Worm (Caenorhabditis elegans) whole organism, dauer: ENCODE measurements around the gene K08D10.10.
"Not testable (repeated sequence)": the region's sequence is repeated elsewhere in the genome, so short reads cannot be mapped to it uniquely, and the experiment has no call there.

Experiments used
- unc-62 ChIP-seq: sonication (generic microtip); optimal IDR thresholded peaks from 2 replicates; lab custom pipeline; 2017; ENCODE audit warnings: missing biosample characterization, missing genetic modification reagents, missing genetic modification characterization

The K08D10.10 gene

ce11 chrIV:4152143-4152542, at the start of gene K08D10.10, which contains the start of gene R07C12.1:
Gene K08D10.10 (plus strand): TSS chrIV:4152235.
Gene R07C12.1 (plus strand): TSS chrIV:4152456.
- TF ChIP-seq unc-62 (GFP tag; lab: Kevin White, UChicago) = no peak

- TF ChIP-seq unc-62 (GFP tag; lab: Kevin White, UChicago) = no peak
These were observed 49.3 kb upstream of the K08D10.10 start, which contains the start of gene ubc-1 for ce11 chrIV:4102720-4103119. Gene ubc-1 (plus strand): TSS chrIV:4103020.

- no peak for TF ChIP-seq unc-62 (GFP tag; lab: Kevin White, UChicago)
These were observed 43.3 kb upstream of the K08D10.10 start, which contains the start of gene C35B1.7 for ce11 chrIV:4108767-4109166. Gene C35B1.7 (plus strand): TSS chrIV:4109067.

- TF ChIP-seq unc-62 (GFP tag; lab: Kevin White, UChicago) = no peak
These were observed 39.6 kb upstream of the K08D10.10 start, which contains the start of gene F49F1.14 for ce11 chrIV:4112387-4112786. Gene F49F1.14 (minus strand): TSS chrIV:4112487.

- TF ChIP-seq unc-62 (GFP tag; lab: Kevin White, UChicago) = no peak
These were observed 37.5 kb upstream of the K08D10.10 start, which contains the start of gene F49F1.15 for ce11 chrIV:4114526-4114925. Gene F49F1.15 (minus strand): TSS chrIV:4114626.

ce11 chrIV:4115634-4116033, 36.4 kb upstream of the K08D10.10 start, which contains the start of the genes F49F1.4 and F49F1.2:
Gene F49F1.4 (minus strand): TSS chrIV:4115734.
Gene F49F1.2 (plus strand): TSS chrIV:4115943.
- TF ChIP-seq unc-62 (GFP tag; lab: Kevin White, UChicago) = no peak

ce11 chrIV:4117432-4117831, 34.6 kb upstream of the K08D10.10 start, which contains the start of gene drd-50:
Gene drd-50 (plus strand): TSS chrIV:4117732.
- no peak for TF ChIP-seq unc-62 (GFP tag; lab: Kevin White, UChicago)

- TF ChIP-seq unc-62 (GFP tag; lab: Kevin White, UChicago) = no peak
These were observed 31.8 kb upstream of the K08D10.10 start, which contains the start of gene F49F1.5 for ce11 chrIV:4120263-4120662. Gene F49F1.5 (minus strand): TSS chrIV:4120415.

ce11 chrIV:4121055-4121454, 31.0 kb upstream of the K08D10.10 start:
- no peak for TF ChIP-seq unc-62 (GFP tag; lab: Kevin White, UChicago)

ce11 chrIV:4123083-4123482, 29.0 kb upstream of the K08D10.10 start, which contains the start of gene mul-1:
Gene mul-1 (minus strand): TSS chrIV:4123166.
- TF ChIP-seq unc-62 (GFP tag; lab: Kevin White, UChicago) = no peak

ce11 chrIV:4125657-4126056, 26.4 kb upstream of the K08D10.10 start, which contains the start of gene F49F1.7:
Gene F49F1.7 (minus strand): TSS chrIV:4125757.
- TF ChIP-seq unc-62 (GFP tag; lab: Kevin White, UChicago) = not testable (repeated sequence)

- TF ChIP-seq unc-62 (GFP tag; lab: Kevin White, UChicago) = no peak
These were observed 16.3 kb upstream of the K08D10.10 start, which contains the start of gene F49F1.17 for ce11 chrIV:4135744-4136143. Gene F49F1.17 (minus strand): TSS chrIV:4135844.

ce11 chrIV:4137472-4137871, 14.6 kb upstream of the K08D10.10 start, which contains the start of gene F49F1.9:
Gene F49F1.9 (minus strand): TSS chrIV:4137572.
- no peak for TF ChIP-seq unc-62 (GFP tag; lab: Kevin White, UChicago)

ce11 chrIV:4139022-4139421, 13.0 kb upstream of the K08D10.10 start, which contains the start of gene F49F1.10:
Gene F49F1.10 (minus strand): TSS chrIV:4139122.
- no peak for TF ChIP-seq unc-62 (GFP tag; lab: Kevin White, UChicago)

ce11 chrIV:4140265-4140664, 11.8 kb upstream of the K08D10.10 start, which contains the start of gene F49F1.18:
Gene F49F1.18 (minus strand): TSS chrIV:4140365.
- no peak for TF ChIP-seq unc-62 (GFP tag; lab: Kevin White, UChicago)

ce11 chrIV:4141311-4141710, 10.7 kb upstream of the K08D10.10 start, which contains the start of gene F49F1.11:
Gene F49F1.11 (minus strand): TSS chrIV:4141411.
- no peak for TF ChIP-seq unc-62 (GFP tag; lab: Kevin White, UChicago)

- not testable (repeated sequence) for TF ChIP-seq unc-62 (GFP tag; lab: Kevin White, UChicago)
These were observed 9.0 kb upstream of the K08D10.10 start, which contains the start of gene F49F1.12 for ce11 chrIV:4142986-4143385. Gene F49F1.12 (minus strand): TSS chrIV:4143086.
